Worm (Caenorhabditis elegans): ENCODE results near the gene R04B3.1.

DNA sequence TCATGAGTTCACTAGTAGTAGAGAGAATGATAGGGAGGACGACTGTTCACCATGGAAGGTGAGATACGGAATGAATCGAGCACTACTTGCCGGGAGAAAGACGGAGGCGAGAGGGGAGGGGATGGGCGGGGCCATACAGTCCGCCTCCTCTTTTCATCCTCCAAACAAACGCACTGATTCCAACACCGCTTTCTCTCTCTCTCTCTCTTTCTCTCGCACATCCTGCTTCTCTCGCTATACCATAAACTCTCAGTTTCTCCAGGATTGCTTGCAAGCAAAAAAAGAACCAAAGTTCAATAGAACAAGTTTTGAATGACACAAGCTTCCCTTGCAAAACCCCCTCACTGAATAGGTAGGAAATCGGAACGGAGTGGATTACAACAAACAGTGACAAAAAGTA is 35.9 kb downstream of the R04B3.1 start:
- TF ChIP-seq daf-19 (GFP tag; conservative IDR thresholded peaks at IDR 0.05): no peak
- no peak for TF ChIP-seq nhr-10 (tag; optimal IDR thresholded peaks at IDR 0.05)
- no peak for TF ChIP-seq nhr-237 (tag; optimal IDR thresholded peaks at IDR 0.05)

All from whole organism, L4 larva.